Fruit fly (Drosophila melanogaster): ENCODE results near the gene CG5112.

DNA sequence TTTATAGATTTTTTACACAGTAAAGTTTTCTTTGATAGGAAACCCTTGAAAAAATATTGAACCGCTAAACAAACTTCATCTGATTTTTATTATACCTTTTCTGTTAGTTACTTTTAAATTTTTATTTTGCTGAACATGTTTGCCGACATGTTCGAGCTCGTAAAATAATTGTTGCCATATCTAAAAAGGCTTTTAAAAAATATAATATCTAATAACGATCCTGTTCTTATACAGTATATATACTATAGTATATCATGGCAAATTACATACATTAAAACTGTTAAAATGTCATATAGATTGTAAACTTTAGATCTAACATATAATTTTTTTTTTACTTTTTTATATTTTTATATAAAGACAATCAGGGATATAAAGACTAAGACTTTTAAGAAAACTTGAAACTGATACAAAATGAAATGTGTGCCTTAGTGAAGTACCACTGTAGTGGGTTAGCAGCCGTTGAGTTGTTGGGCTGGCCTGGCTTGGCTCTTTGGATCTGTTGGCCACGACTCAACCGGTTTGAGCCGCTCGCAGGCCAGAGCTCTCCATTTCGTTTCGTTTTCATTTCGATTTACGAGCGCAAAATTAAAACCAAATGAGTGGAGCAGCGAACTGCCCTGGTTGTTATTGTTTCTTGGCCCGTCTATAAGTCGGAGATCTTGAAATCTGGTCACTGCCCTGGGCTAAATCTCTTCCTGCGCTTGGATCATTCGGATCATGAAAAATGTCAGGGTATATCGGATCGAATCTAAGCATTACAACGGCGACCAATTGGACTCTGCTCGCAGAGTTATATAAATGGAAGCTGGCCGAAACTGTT lies 41.4 kb downstream of the CG5112 start:
- TF ChIP-seq cic (GFP tag; optimal IDR thresholded peaks at IDR 0.05) (no peak), Crg-1 (GFP tag; optimal IDR thresholded peaks at IDR 0.05) (no peak), toe (GFP tag; optimal IDR thresholded peaks at IDR 0.05) (no peak), bab1 (GFP tag; optimal IDR thresholded peaks at IDR 0.05) (no peak), CG14711 (tag; optimal IDR thresholded peaks at IDR 0.05) (no peak), CG11617 (GFP tag; optimal IDR thresholded peaks at IDR 0.05) (no peak), cnc (optimal IDR thresholded peaks at IDR 0.05) (no peak), ovo (GFP tag; optimal IDR thresholded peaks at IDR 0.05) (no peak)
